Fruit fly (Drosophila melanogaster): Measurements from ENCODE around the gene CG13014.

DNA sequence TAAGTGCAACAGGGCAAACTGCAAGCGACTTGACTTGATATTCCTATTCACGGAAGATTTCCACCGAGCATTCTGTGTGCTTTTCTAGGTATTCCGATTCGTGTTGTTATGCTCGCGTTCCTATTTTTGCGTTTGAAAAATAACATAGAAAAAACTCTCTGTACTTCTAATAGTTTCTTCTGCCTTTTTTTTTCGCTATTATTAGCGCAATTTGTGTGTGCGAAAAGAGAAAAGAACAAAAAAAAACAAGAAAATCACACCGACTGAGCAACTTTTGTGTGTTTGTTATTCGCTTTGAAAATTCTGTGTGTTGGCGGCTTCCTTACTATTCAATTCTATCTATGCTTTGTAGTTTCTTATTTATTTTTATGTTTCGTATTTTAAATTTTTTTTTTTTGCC, 3.9 kb upstream of the CG13014 start:
- TF ChIP-seq usp (GFP tag; optimal IDR thresholded peaks at IDR 0.05) = no peak
- TF ChIP-seq Dll (optimal IDR thresholded peaks at IDR 0.05) = no peak
- no peak for TF ChIP-seq pan (optimal IDR thresholded peaks at IDR 0.05)
